Worm (Caenorhabditis elegans) whole organism, young adult: ENCODE measurements around the gene T05A10.6.

Source experiments
- B0019.2 ChIP-seq: fragments of 200-800 bp; sonication (Bioruptor generic); conservative IDR thresholded peaks from 2 replicates; pipeline ENCODE4 v1.3.6; 2022; ENCODE audit warnings: missing genetic modification reagents, missing genetic modification characterization, missing compliant biosample characterization
- C17E4.6 ChIP-seq: fragments of 200-800 bp; sonication (Bioruptor generic); IDR thresholded peaks from 2 replicates; pipeline ENCODE4 v1.3.6; 2022; ENCODE audit warnings: missing genetic modification reagents, missing genetic modification characterization, missing compliant biosample characterization
- F23B12.7 ChIP-seq: sonication (generic microtip); optimal IDR thresholded peaks from 2 replicates; lab custom pipeline; 2017; ENCODE audit warnings: missing genetic modification characterization, mild to moderate bottlenecking, missing compliant biosample characterization, antibody characterized with exemption, moderate library complexity; ENCODE audit not compliant: insufficient read depth
- F37B4.10 ChIP-seq: fragments of 200-800 bp; sonication (Bioruptor generic); IDR thresholded peaks from 2 replicates; pipeline ENCODE4 v1.3.6; 2022; ENCODE audit warnings: missing genetic modification characterization, missing compliant biosample characterization
- F39B2.1 ChIP-seq: fragments of 200-800 bp; sonication (Bioruptor generic); IDR thresholded peaks from 2 replicates; pipeline ENCODE4 v1.3.6; 2022; ENCODE audit warnings: missing genetic modification reagents, missing genetic modification characterization, missing compliant biosample characterization
- F52B5.7 ChIP-seq: sonication (generic microtip); optimal IDR thresholded peaks from 2 replicates; lab custom pipeline; 2016; ENCODE audit warnings: mild to moderate bottlenecking, missing genetic modification characterization, missing compliant biosample characterization
- F55B11.4 ChIP-seq: sonication (generic microtip); optimal IDR thresholded peaks from 2 replicates; lab custom pipeline; 2016; ENCODE audit warnings: missing compliant biosample characterization, missing genetic modification characterization, borderline replicate concordance; ENCODE audit not compliant: insufficient read depth
- K12H6.12 ChIP-seq: fragments of 200-800 bp; sonication (Bioruptor generic); optimal IDR thresholded peaks from 2 replicates; lab custom pipeline; 2018; ENCODE audit warnings: mild to moderate bottlenecking, missing genetic modification characterization, missing compliant biosample characterization
- T26A5.8 ChIP-seq: sonication (generic microtip); optimal IDR thresholded peaks from 2 replicates; lab custom pipeline; 2016; ENCODE audit warnings: missing genetic modification characterization, missing compliant biosample characterization
- Y67H2A.10 ChIP-seq: fragments of 200-800 bp; sonication (Bioruptor generic); conservative IDR thresholded peaks from 2 replicates; pipeline ENCODE4 v1.3.6; 2022; ENCODE audit warnings: missing genetic modification reagents, missing genetic modification characterization, missing compliant biosample characterization
- Y95B8A.8 ChIP-seq: fragments of 200-800 bp; sonication (Bioruptor generic); IDR thresholded peaks from 2 replicates; pipeline ENCODE4 v1.3.6; 2022; ENCODE audit warnings: missing genetic modification reagents, missing genetic modification characterization, missing compliant biosample characterization
- ama-1 ChIP-seq, 3 experiments: fragments of 150-350 bp in 1 of 3; sonication (generic microtip) in 2 of 3; optimal IDR thresholded peaks; 2 replicates each; lab custom pipeline; 2014 to 2018; ENCODE audit warnings: missing biosample characterization in 2 of 3, missing genetic modification characterization in 2 of 3, missing genetic modification reagents in 2 of 3
- atf-7 ChIP-seq: sonication (generic microtip); optimal IDR thresholded peaks from 2 replicates; lab custom pipeline; 2017; ENCODE audit warnings: mild to moderate bottlenecking, missing genetic modification characterization, missing compliant biosample characterization
- bed-2 ChIP-seq: fragments of 200-800 bp; sonication (Bioruptor generic); IDR thresholded peaks from 2 replicates; pipeline ENCODE4 v1.3.6; 2022; ENCODE audit warnings: missing genetic modification reagents, missing genetic modification characterization, missing compliant biosample characterization
- cebp-1 ChIP-seq, 2 experiments: fragments of 200-800 bp in 1 of 2; sonication (Bioruptor generic) in 1 of 2; sonication (generic microtip) in 1 of 2; IDR thresholded peaks in 1 of 2; optimal IDR thresholded peaks in 1 of 2; 2 replicates each; pipeline versions ENCODE4 v1.3.6 to Lab custom; 2017 to 2022; ENCODE audit warnings: missing compliant biosample characterization in 2 of 2, missing genetic modification characterization in 2 of 2, mild to moderate bottlenecking in 1 of 2, missing genetic modification reagents in 1 of 2, moderate library complexity in 1 of 2
- ceh-40 ChIP-seq: fragments of 200-800 bp; sonication (Bioruptor generic); IDR thresholded peaks from 2 replicates; pipeline ENCODE4 v1.3.6; 2022; ENCODE audit warnings: missing genetic modification characterization, missing compliant biosample characterization
- ceh-91 ChIP-seq: fragments of 200-800 bp; sonication (Bioruptor generic); IDR thresholded peaks from 2 replicates; pipeline ENCODE4 v1.3.6; 2022; ENCODE audit warnings: missing genetic modification reagents, missing genetic modification characterization, missing compliant biosample characterization
- chd-7 ChIP-seq: sonication (generic microtip); optimal IDR thresholded peaks from 2 replicates; lab custom pipeline; 2016; ENCODE audit warnings: mild to moderate bottlenecking, missing genetic modification characterization, moderate library complexity, missing compliant biosample characterization
- dpff-1 ChIP-seq: sonication (generic microtip); optimal IDR thresholded peaks from 2 replicates; lab custom pipeline; 2017; ENCODE audit warnings: mild to moderate bottlenecking, missing genetic modification characterization, missing compliant biosample characterization
- dpl-1 ChIP-seq: fragments of 150-350 bp; optimal IDR thresholded peaks from 2 replicates; lab custom pipeline; 2014; ENCODE audit warnings: missing biosample characterization, missing genetic modification reagents, missing genetic modification characterization
- efl-1 ChIP-seq: fragments of 150-350 bp; optimal IDR thresholded peaks from 2 replicates; lab custom pipeline; 2014; ENCODE audit warnings: missing biosample characterization, missing genetic modification reagents, missing genetic modification characterization
- egl-44 ChIP-seq: fragments of 200-800 bp; sonication (Bioruptor generic); IDR thresholded peaks from 2 replicates; pipeline ENCODE4 v1.3.6; 2022; ENCODE audit warnings: missing genetic modification reagents, missing genetic modification characterization, missing compliant biosample characterization
- egrh-3 ChIP-seq: fragments of 200-800 bp; sonication (Bioruptor generic); IDR thresholded peaks from 2 replicates; pipeline ENCODE4 v1.3.6; 2022; ENCODE audit warnings: missing genetic modification reagents, missing genetic modification characterization, missing compliant biosample characterization
- ekl-4 ChIP-seq: fragments of 200-800 bp; sonication (Bioruptor generic); IDR thresholded peaks from 2 replicates; pipeline ENCODE4 v1.3.6; 2022; ENCODE audit warnings: missing genetic modification reagents, missing genetic modification characterization, missing compliant biosample characterization
- gei-17 ChIP-seq: fragments of 200-800 bp; sonication (Bioruptor generic); optimal IDR thresholded peaks from 2 replicates; lab custom pipeline; 2018; ENCODE audit warnings: mild to moderate bottlenecking, missing genetic modification characterization, missing compliant biosample characterization
- hlh-26 ChIP-seq: fragments of 200-800 bp; sonication (Bioruptor generic); conservative IDR thresholded peaks from 2 replicates; pipeline ENCODE4 v1.3.6; 2022; ENCODE audit warnings: missing genetic modification reagents, missing genetic modification characterization, missing compliant biosample characterization
- hsf-1 ChIP-seq: fragments of 200-800 bp; sonication (Bioruptor generic); IDR thresholded peaks from 2 replicates; pipeline ENCODE4 v1.3.6; 2022; ENCODE audit warnings: missing genetic modification reagents, missing genetic modification characterization, missing compliant biosample characterization
- lin-35 ChIP-seq, 3 experiments: fragments of 150-350 bp in 2 of 3; sonication (generic microtip) in 1 of 3; optimal IDR thresholded peaks; 2 replicates each; lab custom pipeline; 2014 to 2018; ENCODE audit warnings: missing biosample characterization in 3 of 3, missing genetic modification characterization in 3 of 3, missing genetic modification reagents in 3 of 3
- lir-1 ChIP-seq: fragments of 200-800 bp; sonication (Bioruptor generic); conservative IDR thresholded peaks from 2 replicates; pipeline ENCODE4 v1.3.6; 2022; ENCODE audit warnings: missing genetic modification reagents, missing genetic modification characterization, missing compliant biosample characterization
- lsl-1 ChIP-seq: fragments of 200-800 bp; sonication (Bioruptor generic); optimal IDR thresholded peaks from 2 replicates; lab custom pipeline; 2018; ENCODE audit warnings: mild to moderate bottlenecking, missing genetic modification characterization, moderate library complexity, missing compliant biosample characterization
- lsy-27 ChIP-seq: sonication (generic microtip); optimal IDR thresholded peaks from 2 replicates; lab custom pipeline; 2017; ENCODE audit warnings: missing genetic modification characterization, mild to moderate bottlenecking, missing compliant biosample characterization, antibody characterized with exemption, missing genotype, borderline replicate concordance; ENCODE audit not compliant: insufficient read depth
- mcd-1 ChIP-seq: fragments of 200-800 bp; sonication (Bioruptor generic); IDR thresholded peaks from 2 replicates; pipeline ENCODE4 v1.3.6; 2022; ENCODE audit warnings: missing genetic modification reagents, missing genetic modification characterization, missing compliant biosample characterization
- mel-28 ChIP-seq: sonication (generic microtip); optimal IDR thresholded peaks from 2 replicates; lab custom pipeline; 2016; ENCODE audit warnings: borderline replicate concordance, mild to moderate bottlenecking, missing genetic modification characterization, missing compliant biosample characterization
- nfyb-1 ChIP-seq: fragments of 200-800 bp; sonication (Bioruptor generic); IDR thresholded peaks from 2 replicates; pipeline ENCODE4 v1.3.6; 2022; ENCODE audit warnings: missing genetic modification reagents, missing genetic modification characterization, missing compliant biosample characterization
- nhr-179 ChIP-seq: sonication (generic microtip); optimal IDR thresholded peaks from 2 replicates; lab custom pipeline; 2016; ENCODE audit warnings: mild to moderate bottlenecking, missing genetic modification characterization, missing compliant biosample characterization
- nhr-80 ChIP-seq: sonication (generic microtip); optimal IDR thresholded peaks from 2 replicates; lab custom pipeline; 2016; ENCODE audit warnings: missing genetic modification characterization, missing compliant biosample characterization
- pbrm-1 ChIP-seq: fragments of 200-800 bp; sonication (Bioruptor generic); IDR thresholded peaks from 2 replicates; pipeline ENCODE4 v1.3.6; 2022; ENCODE audit warnings: missing genetic modification reagents, missing genetic modification characterization, missing compliant biosample characterization
- pha-4 ChIP-seq: fragments of 150-350 bp; sonication (generic microtip); optimal IDR thresholded peaks from 2 replicates; lab custom pipeline; 2014; ENCODE audit warnings: missing biosample characterization, missing genetic modification reagents, missing genetic modification characterization
- rpc-1 ChIP-seq, 2 experiments: fragments of 150-350 bp in 1 of 2; sonication (generic microtip) in 1 of 2; optimal IDR thresholded peaks; 2 replicates each; lab custom pipeline; 2014 to 2018; ENCODE audit warnings: missing biosample characterization in 1 of 2, missing genetic modification characterization in 1 of 2, missing genetic modification reagents in 1 of 2, missing genotype in 1 of 2
- sdz-38 ChIP-seq: sonication (generic microtip); optimal IDR thresholded peaks from 2 replicates; lab custom pipeline; 2016; ENCODE audit warnings: missing genotype, missing genetic modification characterization, missing compliant biosample characterization
- sea-2 ChIP-seq: fragments of 200-800 bp; sonication (Bioruptor generic); IDR thresholded peaks from 2 replicates; pipeline ENCODE4 v1.3.6; 2022; ENCODE audit warnings: missing genetic modification characterization, missing compliant biosample characterization
- snpc-3.4 ChIP-seq: sonication (generic microtip); optimal IDR thresholded peaks from 2 replicates; lab custom pipeline; 2017; ENCODE audit warnings: missing genetic modification characterization, mild to moderate bottlenecking, missing compliant biosample characterization, antibody characterized with exemption, moderate library complexity, missing genotype, missing genetic modification reagents
- xnd-1 ChIP-seq: sonication (generic microtip); optimal IDR thresholded peaks from 2 replicates; lab custom pipeline; 2016; ENCODE audit warnings: missing genotype, missing genetic modification reagents, missing genetic modification characterization, missing compliant biosample characterization
- zfh-2 ChIP-seq: fragments of 200-800 bp; sonication (Bioruptor generic); conservative IDR thresholded peaks from 2 replicates; pipeline ENCODE4 v1.3.6; 2022; ENCODE audit warnings: missing genetic modification reagents, missing genetic modification characterization, missing compliant biosample characterization
- ztf-18 ChIP-seq: sonication (generic microtip); optimal IDR thresholded peaks from 2 replicates; lab custom pipeline; 2016; ENCODE audit warnings: missing genotype, mild to moderate bottlenecking, missing genetic modification characterization, missing compliant biosample characterization
- ztf-25 ChIP-seq: fragments of 200-800 bp; sonication (Bioruptor generic); IDR thresholded peaks from 2 replicates; pipeline ENCODE4 v1.3.6; 2022; ENCODE audit warnings: missing genetic modification reagents, missing genetic modification characterization, missing compliant biosample characterization

Gene T05A10.6

ce11 chrX:10770988-10771496 is 23.5 kb downstream of the T05A10.6 start (continued):
- TF ChIP-seq dpff-1 (tag; lab: Kevin White, UChicago): no peak
- no peak for TF ChIP-seq Y67H2A.10 (GFP tag; lab: Robert Waterston, UW)
- TF ChIP-seq egl-44 (GFP tag; lab: Robert Waterston, UW): 0 out of 2 replicates have a peak, but pooled peaks have one; percentile 34
- TF ChIP-seq ceh-91 (GFP tag; lab: Robert Waterston, UW): no peak
- no peak for TF ChIP-seq hsf-1 (GFP tag; lab: Robert Waterston, UW)
- TF ChIP-seq cebp-1 (GFP tag; IDR thresholded peaks at IDR 0.05; lab: Robert Waterston, UW): no peak
- peak; percentile 86 for TF ChIP-seq cebp-1 (tag; optimal IDR thresholded peaks at IDR 0.05; lab: Kevin White, UChicago)
- TF ChIP-seq lsl-1: no peak
- no peak for TF ChIP-seq nhr-179 (tag; lab: Kevin White, UChicago)
- TF ChIP-seq hlh-26 (GFP tag; lab: Robert Waterston, UW): no peak
- TF ChIP-seq atf-7 (tag; lab: Kevin White, UChicago): peak; percentile 56
- TF ChIP-seq rpc-1 (optimal IDR thresholded peaks at IDR 0.05; lab: Kevin White, UChicago): no peak
- no peak for TF ChIP-seq rpc-1 (tag; optimal IDR thresholded peaks at IDR 0.05; lab: Kevin White, UChicago)
- TF ChIP-seq F52B5.7 (tag; lab: Kevin White, UChicago): no peak
- TF ChIP-seq dpl-1 (GFP tag; lab: Kevin White, UChicago): no peak
- no peak for TF ChIP-seq sdz-38 (tag; lab: Kevin White, UChicago)
- peak in 1 of 3 experiments; percentile 78 for TF ChIP-seq lin-35 (GFP tag; optimal IDR thresholded peaks at IDR 0.05; lab: Kevin White, UChicago)
- peak; percentile 80 for TF ChIP-seq zfh-2 (GFP tag; lab: Robert Waterston, UW)
- peak; percentile 89 for TF ChIP-seq K12H6.12
- no peak for TF ChIP-seq B0019.2 (GFP tag; lab: Robert Waterston, UW)
- peak; percentile 21 for TF ChIP-seq F23B12.7
- no peak for TF ChIP-seq F55B11.4 (tag; lab: Kevin White, UChicago)
- TF ChIP-seq xnd-1 (tag; lab: Kevin White, UChicago): no peak
- no peak for TF ChIP-seq efl-1
- TF ChIP-seq lsy-27 (tag; lab: Kevin White, UChicago): no peak
- TF ChIP-seq egrh-3 (GFP tag; lab: Robert Waterston, UW): no peak
- TF ChIP-seq chd-7 (tag; lab: Kevin White, UChicago): peak; percentile 59
- TF ChIP-seq ekl-4: no peak
- TF ChIP-seq T26A5.8 (tag; lab: Kevin White, UChicago): no peak
- no peak for TF ChIP-seq bed-2 (GFP tag; lab: Robert Waterston, UW)
- TF ChIP-seq lir-1: no peak
- no peak for TF ChIP-seq pha-4
- TF ChIP-seq ama-1 (optimal IDR thresholded peaks at IDR 0.05; lab: Kevin White, UChicago): no peak
- no peak for TF ChIP-seq ama-1 (GFP tag; optimal IDR thresholded peaks at IDR 0.05; lab: Kevin White, UChicago)
- TF ChIP-seq pbrm-1: 0 out of 2 replicates have a peak, but pooled peaks have one; percentile 39
- TF ChIP-seq Y95B8A.8 (GFP tag; lab: Robert Waterston, UW): 0 out of 2 replicates have a peak, but pooled peaks have one; percentile 14
- TF ChIP-seq F37B4.10 (GFP tag; lab: Robert Waterston, UW): no peak
- peak; percentile 75 for TF ChIP-seq nhr-80 (tag; lab: Kevin White, UChicago)
- TF ChIP-seq mcd-1 (GFP tag; lab: Robert Waterston, UW): 0 out of 2 replicates have a peak, but pooled peaks have one; percentile 25
- peak; percentile 31 for TF ChIP-seq gei-17 (GFP tag; lab: Kevin White, UChicago)
- TF ChIP-seq F39B2.1 (GFP tag; lab: Robert Waterston, UW): no peak
- no peak for TF ChIP-seq sea-2
- no peak for TF ChIP-seq ztf-25 (GFP tag; lab: Robert Waterston, UW)
- TF ChIP-seq ceh-40 (GFP tag; lab: Robert Waterston, UW): no peak
- TF ChIP-seq nfyb-1 (GFP tag; lab: Robert Waterston, UW): peak; percentile 76; the same call in 1 of the 2 replicates
- no peak for TF ChIP-seq snpc-3.4 (tag; lab: Kevin White, UChicago)
- no peak for TF ChIP-seq C17E4.6 (GFP tag; lab: Robert Waterston, UW)
- peak; percentile 22 for TF ChIP-seq ztf-18
- TF ChIP-seq mel-28 (tag; lab: Kevin White, UChicago): no peak
